Worm (Caenorhabditis elegans): ENCODE data around the gene ugt-35.

DNA sequence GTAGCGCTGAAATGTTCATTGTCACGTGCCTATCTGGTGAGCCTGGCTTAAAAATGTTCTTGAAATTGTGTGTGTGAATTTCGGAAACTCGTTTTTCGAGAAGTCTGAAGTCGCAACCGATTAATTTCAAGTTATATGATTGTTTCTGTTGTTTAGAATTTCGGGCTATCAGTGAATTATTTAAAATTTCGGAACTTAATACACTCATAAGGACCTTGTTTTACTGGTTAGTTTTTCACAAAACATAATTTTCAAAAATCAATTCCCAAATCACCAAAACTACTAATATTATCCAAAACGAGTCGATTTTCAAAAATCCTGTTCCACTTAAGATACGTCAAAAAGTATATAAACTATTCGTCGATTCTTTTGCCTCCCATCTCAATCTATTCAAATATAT lies 23.6 kb downstream of the ugt-35 start:
- no peak for TF ChIP-seq hlh-30 (tag; optimal IDR thresholded peaks at IDR 0.05; ENCODE audit: insufficient read depth)
- no peak for TF ChIP-seq zip-5 (tag; optimal IDR thresholded peaks at IDR 0.05)
- TF ChIP-seq dmd-4 (tag; optimal IDR thresholded peaks at IDR 0.05; ENCODE audit: borderline replicate concordance): no peak
- TF ChIP-seq elt-2 (tag; optimal IDR thresholded peaks at IDR 0.05): no peak
- TF ChIP-seq ceh-2 (tag; optimal IDR thresholded peaks at IDR 0.05): no peak
- no peak for TF ChIP-seq pat-9 (tag; optimal IDR thresholded peaks at IDR 0.05)
- no peak for TF ChIP-seq ceh-34 (tag; optimal IDR thresholded peaks at IDR 0.05)
- no peak for TF ChIP-seq dve-1 (tag; optimal IDR thresholded peaks at IDR 0.05)
- no peak for TF ChIP-seq fkh-10 (GFP tag; optimal IDR thresholded peaks at IDR 0.05)
- no peak for TF ChIP-seq rnt-1 (tag; optimal IDR thresholded peaks at IDR 0.05)

Data from whole organism, late embryonic.